Fruit fly (Drosophila melanogaster) whole organism, embryonic: ENCODE measurements around the gene GstD5.

Source experiments
- Asciz ChIP-seq: fragments of 200-800 bp; sonication (Bioruptor generic); optimal IDR thresholded peaks from 2 replicates; lab custom pipeline; 2017; ENCODE audit warnings: missing biosample characterization, mild to moderate bottlenecking, missing genetic modification characterization, missing genetic modification reagents
- Bdp1 ChIP-seq: fragments of 200-800 bp; sonication (Bioruptor generic); optimal IDR thresholded peaks from 3 replicates; lab custom pipeline; 2016; ENCODE audit warnings: missing biosample characterization, missing genetic modification characterization
- CG10565 ChIP-seq: fragments of 200-800 bp; sonication (Bioruptor generic); optimal IDR thresholded peaks from 3 replicates; lab custom pipeline; 2016; ENCODE audit warnings: missing biosample characterization, mild to moderate bottlenecking, missing genetic modification characterization
- CG11560 ChIP-seq: fragments of 200-800 bp; sonication (Bioruptor generic); IDR thresholded peaks from 3 replicates; pipeline ENCODE4 v1.3.6; 2022; ENCODE audit warnings: missing biosample characterization, missing genetic modification characterization
- CG12744 ChIP-seq: fragments of 200-800 bp; sonication (Bioruptor generic); optimal IDR thresholded peaks from 2 replicates; lab custom pipeline; 2016; ENCODE audit warnings: missing biosample characterization, missing genetic modification characterization
- CG13624 ChIP-seq: fragments of 200-800 bp; sonication (Bioruptor generic); optimal IDR thresholded peaks from 2 replicates; lab custom pipeline; 2016; ENCODE audit warnings: missing biosample characterization, missing genetic modification characterization
- CG1647 ChIP-seq: fragments of 200-800 bp; sonication (Bioruptor generic); optimal IDR thresholded peaks from 3 replicates; lab custom pipeline; 2016; ENCODE audit warnings: missing biosample characterization, missing genetic modification characterization
- CG16863 ChIP-seq: fragments of 200-800 bp; sonication (Bioruptor generic); optimal IDR thresholded peaks from 3 replicates; lab custom pipeline; 2016; ENCODE audit warnings: missing biosample characterization, missing genetic modification characterization
- CG17328 ChIP-seq: fragments of 200-800 bp; sonication (Bioruptor generic); IDR thresholded peaks from 2 replicates; pipeline ENCODE4 v1.3.6; 2022; ENCODE audit warnings: missing biosample characterization, missing genetic modification characterization
- CG18476 ChIP-seq: fragments of 200-800 bp; sonication (Bioruptor generic); optimal IDR thresholded peaks from 2 replicates; lab custom pipeline; 2016; ENCODE audit warnings: missing biosample characterization, mild to moderate bottlenecking, missing genetic modification characterization
- CG2116 ChIP-seq: fragments of 200-800 bp; sonication (Bioruptor generic); optimal IDR thresholded peaks from 3 replicates; lab custom pipeline; 2018; ENCODE audit warnings: missing biosample characterization, mild to moderate bottlenecking, missing genetic modification characterization
- CG3163 ChIP-seq: fragments of 200-800 bp; sonication (Bioruptor generic); optimal IDR thresholded peaks from 3 replicates; lab custom pipeline; 2016; ENCODE audit warnings: missing biosample characterization, missing genetic modification characterization
- CG33213 ChIP-seq: fragments of 200-800 bp; sonication (Bioruptor generic); optimal IDR thresholded peaks from 3 replicates; lab custom pipeline; 2016; ENCODE audit warnings: missing biosample characterization, missing genetic modification characterization
- CG4282 ChIP-seq: fragments of 200-800 bp; sonication (Bioruptor generic); optimal IDR thresholded peaks from 2 replicates; lab custom pipeline; 2016; ENCODE audit warnings: missing biosample characterization, missing genetic modification characterization
- CG7839 ChIP-seq: fragments of 200-800 bp; sonication (Bioruptor generic); optimal IDR thresholded peaks from 3 replicates; lab custom pipeline; 2018; ENCODE audit warnings: missing biosample characterization, mild to moderate bottlenecking, missing genetic modification characterization, moderate library complexity
- CG9437 ChIP-seq: fragments of 200-800 bp; sonication (Bioruptor generic); optimal IDR thresholded peaks from 2 replicates; lab custom pipeline; 2018; ENCODE audit warnings: missing biosample characterization, mild to moderate bottlenecking, missing genetic modification characterization
- Drgx ChIP-seq: fragments of 200-800 bp; sonication (Bioruptor generic); IDR thresholded peaks from 2 replicates; pipeline ENCODE4 v1.3.6; 2022; ENCODE audit warnings: missing biosample characterization, missing genetic modification characterization
- Fer2 ChIP-seq: fragments of 200-800 bp; sonication (Bioruptor generic); optimal IDR thresholded peaks from 2 replicates; lab custom pipeline; 2018; ENCODE audit warnings: missing biosample characterization, mild to moderate bottlenecking, missing genetic modification characterization, moderate library complexity
- GATAe ChIP-seq: fragments of 200-800 bp; sonication (Bioruptor generic); conservative IDR thresholded peaks from 2 replicates; pipeline ENCODE4 v1.3.6; 2022; ENCODE audit warnings: missing biosample characterization, missing genetic modification characterization
- Hmr ChIP-seq: fragments of 200-800 bp; sonication (Bioruptor generic); optimal IDR thresholded peaks from 3 replicates; lab custom pipeline; 2017; ENCODE audit warnings: mild to moderate bottlenecking, missing biosample characterization, missing genetic modification reagents, missing genetic modification characterization
- Nf-YA ChIP-seq: fragments of 200-800 bp; sonication (Bioruptor generic); IDR thresholded peaks from 2 replicates; pipeline ENCODE4 v1.3.6; 2022; ENCODE audit warnings: missing biosample characterization, missing genetic modification characterization
- Optix ChIP-seq: fragments of 200-800 bp; sonication (Bioruptor generic); IDR thresholded peaks from 3 replicates; pipeline ENCODE4 v1.3.6; 2022; ENCODE audit warnings: missing biosample characterization, missing genetic modification characterization
- Pdp1 ChIP-seq, 2 experiments: fragments of 200-800 bp; sonication (Bioruptor generic); optimal IDR thresholded peaks; 3 replicates each; lab custom pipeline; 2016; ENCODE audit warnings: missing biosample characterization in 2 of 2, missing genetic modification characterization in 2 of 2, mild to moderate bottlenecking in 1 of 2, moderate library complexity in 1 of 2
- Sin3A ChIP-seq: fragments of >200 bp; optimal IDR thresholded peaks from 2 replicates; lab custom pipeline; 2018
- Tbp ChIP-seq: fragments of >200 bp; optimal IDR thresholded peaks from 2 replicates; lab custom pipeline; 2018; ENCODE audit warnings: missing biosample characterization, missing genetic modification characterization
- corto ChIP-seq: fragments of 200-800 bp; sonication (Bioruptor generic); optimal IDR thresholded peaks from 2 replicates; lab custom pipeline; 2016; ENCODE audit warnings: missing biosample characterization, mild to moderate bottlenecking, missing genetic modification characterization, moderate library complexity
- croc ChIP-seq: fragments of 200-800 bp; sonication (Bioruptor generic); conservative IDR thresholded peaks from 3 replicates; pipeline ENCODE4 v1.3.6; 2022; ENCODE audit warnings: missing biosample characterization, missing genetic modification characterization
- crp ChIP-seq, 2 experiments: fragments of 200-800 bp; sonication (Bioruptor generic); optimal IDR thresholded peaks; 2 replicates in 1 of 2; 3 replicates in 1 of 2; lab custom pipeline; 2017; ENCODE audit warnings: missing biosample characterization in 2 of 2, missing genetic modification characterization in 2 of 2, mild to moderate bottlenecking in 1 of 2, moderate library complexity in 1 of 2
- dan ChIP-seq: fragments of 200-800 bp; sonication (Bioruptor generic); IDR thresholded peaks from 2 replicates; pipeline ENCODE4 v1.3.6; 2022; ENCODE audit warnings: missing biosample characterization, missing genetic modification characterization
- ftz-f1 ChIP-seq: fragments of 200-800 bp; sonication (Bioruptor generic); optimal IDR thresholded peaks from 2 replicates; lab custom pipeline; 2016; ENCODE audit warnings: missing biosample characterization, missing genetic modification characterization
- gcm ChIP-seq: fragments of 200-800 bp; sonication (Bioruptor generic); optimal IDR thresholded peaks from 2 replicates; lab custom pipeline; 2019; ENCODE audit warnings: missing biosample characterization, mild to moderate bottlenecking, missing genetic modification characterization, moderate library complexity
- gem ChIP-seq: fragments of 200-800 bp; sonication (Bioruptor generic); optimal IDR thresholded peaks from 2 replicates; lab custom pipeline; 2019; ENCODE audit warnings: missing biosample characterization, mild to moderate bottlenecking, missing genetic modification characterization, moderate library complexity
- gro ChIP-seq: fragments of 200-800 bp; sonication (Bioruptor generic); optimal IDR thresholded peaks from 2 replicates; lab custom pipeline; 2016; ENCODE audit warnings: missing biosample characterization, missing genetic modification characterization
- gsb ChIP-seq: fragments of 200-800 bp; sonication (Bioruptor generic); IDR thresholded peaks from 2 replicates; pipeline ENCODE4 v1.3.6; 2022; ENCODE audit warnings: missing biosample characterization, missing genetic modification characterization
- gsb-n ChIP-seq: fragments of 200-800 bp; sonication (Bioruptor generic); optimal IDR thresholded peaks from 3 replicates; lab custom pipeline; 2018; ENCODE audit warnings: missing biosample characterization, mild to moderate bottlenecking, missing genetic modification characterization
- inv ChIP-seq: fragments of 200-800 bp; sonication (Bioruptor generic); IDR thresholded peaks from 2 replicates; pipeline ENCODE4 v1.3.6; 2022; ENCODE audit warnings: missing biosample characterization, missing genetic modification characterization; ENCODE audit not compliant: partially characterized antibody
- nerfin-1 ChIP-seq: fragments of 200-800 bp; sonication (Bioruptor generic); optimal IDR thresholded peaks from 3 replicates; lab custom pipeline; 2019; ENCODE audit warnings: missing biosample characterization, mild to moderate bottlenecking, missing genetic modification characterization, moderate library complexity
- onecut ChIP-seq: fragments of 200-800 bp; sonication (Bioruptor generic); IDR thresholded peaks from 2 replicates; pipeline ENCODE4 v1.3.6; 2022; ENCODE audit warnings: missing biosample characterization, missing genetic modification characterization
- org-1 ChIP-seq: fragments of 200-800 bp; sonication (Bioruptor generic); optimal IDR thresholded peaks from 2 replicates; lab custom pipeline; 2017; ENCODE audit warnings: missing biosample characterization, missing genetic modification characterization
- pnt ChIP-seq: fragments of 200-800 bp; sonication (Bioruptor generic); optimal IDR thresholded peaks from 3 replicates; lab custom pipeline; 2016; ENCODE audit warnings: missing biosample characterization, missing genetic modification characterization
- psq ChIP-seq: fragments of 200-800 bp; sonication (Bioruptor generic); optimal IDR thresholded peaks from 2 replicates; lab custom pipeline; 2017; ENCODE audit warnings: missing biosample characterization, missing genetic modification characterization
- pum ChIP-seq: fragments of 200-800 bp; sonication (Bioruptor generic); optimal IDR thresholded peaks from 2 replicates; lab custom pipeline; 2016; ENCODE audit warnings: missing biosample characterization, missing genetic modification characterization
- rib ChIP-seq: fragments of 200-800 bp; sonication (Bioruptor generic); IDR thresholded peaks from 2 replicates; pipeline ENCODE4 v1.3.6; 2022; ENCODE audit warnings: missing biosample characterization, missing genetic modification characterization
- seq ChIP-seq: fragments of 200-800 bp; sonication (Bioruptor generic); IDR thresholded peaks from 2 replicates; pipeline ENCODE4 v1.3.6; 2022; ENCODE audit warnings: missing biosample characterization, missing genetic modification characterization
- sisA ChIP-seq: fragments of 200-800 bp; sonication (Bioruptor generic); IDR thresholded peaks from 2 replicates; pipeline ENCODE4 v1.3.6; 2022; ENCODE audit warnings: missing biosample characterization, missing genetic modification characterization
- twi ChIP-seq: fragments of 200-800 bp; optimal IDR thresholded peaks from 2 replicates; lab custom pipeline; 2019; ENCODE audit warnings: missing biosample characterization, mild to moderate bottlenecking, missing genetic modification characterization, moderate library complexity

The GstD5 gene

dm6 chr3R:12425510-12426309, 50.2 kb downstream of the GstD5 start, which contains the start of gene Pp1-87B (continued):
- TF ChIP-seq sisA (GFP tag; lab: Robert Waterston, UW) (no peak), Nf-YA (GFP tag; lab: Robert Waterston, UW) (no peak), CG12744 (GFP tag; lab: Kevin White, UChicago) (no peak), CG16863 (GFP tag; lab: Kevin White, UChicago) (no peak), nerfin-1 (tag; lab: Kevin White, UChicago) (no peak), ftz-f1 (GFP tag; lab: Kevin White, UChicago) (no peak), CG10565 (GFP tag; lab: Kevin White, UChicago) (no peak), CG2116 (GFP tag; lab: Kevin White, UChicago) (peak; percentile 66), Bdp1 (no peak), CG33213 (no peak), Sin3A (lab: Kevin White, UChicago) (peak; percentile 100), gsb (GFP tag; lab: Robert Waterston, UW) (no peak), CG1647 (GFP tag; lab: Kevin White, UChicago) (no peak), Pdp1 (GFP tag; optimal IDR thresholded peaks at IDR 0.05; lab: Kevin White, UChicago) (peak in 1 of 2 experiments; percentile 73), CG13624 (GFP tag; lab: Kevin White, UChicago) (no peak), twi (tag; lab: Kevin White, UChicago) (peak; percentile 28), Asciz (GFP tag; lab: Kevin White, UChicago) (no peak), Hmr (GFP tag; lab: Kevin White, UChicago) (peak; percentile 32), CG9437 (GFP tag; lab: Kevin White, UChicago) (peak; percentile 37), CG7839 (tag; lab: Kevin White, UChicago) (no peak), Optix (GFP tag; lab: Robert Waterston, UW) (no peak), Fer2 (tag; lab: Kevin White, UChicago) (no peak), Drgx (GFP tag; lab: Robert Waterston, UW) (no peak), Tbp (GFP tag; lab: Kevin White, UChicago) (peak; percentile 21), pum (GFP tag; lab: Kevin White, UChicago) (peak; percentile 37), seq (GFP tag; lab: Robert Waterston, UW) (no peak), pnt (no peak), org-1 (no peak), GATAe (no peak), CG3163 (no peak), gem (tag; lab: Kevin White, UChicago) (no peak), CG17328 (GFP tag; lab: Robert Waterston, UW) (no peak), croc (GFP tag; lab: Robert Waterston, UW) (no peak), CG18476 (no peak), CG4282 (GFP tag; lab: Kevin White, UChicago) (no peak), dan (GFP tag; lab: Robert Waterston, UW) (no peak), gsb-n (no peak), gcm (no peak), psq (GFP tag; lab: Kevin White, UChicago) (no peak), inv (peak; percentile 25; the same call in 1 of the 2 replicates), rib (no peak), crp (GFP tag; optimal IDR thresholded peaks at IDR 0.05; lab: Kevin White, UChicago) (peak in 1 of 2 experiments; percentile 8), corto (GFP tag; lab: Kevin White, UChicago) (no peak), CG11560 (tag; lab: Robert Waterston, UW) (peak; percentile 100), gro (no peak), onecut (GFP tag; lab: Robert Waterston, UW) (no peak)
